Fruit fly (Drosophila melanogaster) whole organism, embryonic: ENCODE results near the gene Drsl1.
A peak's percentile ranks its signal among the peaks of the same experiment; 100 is the strongest.

Experiments
- Asciz ChIP-seq: fragments of 200-800 bp; sonication (Bioruptor generic); optimal IDR thresholded peaks from 2 replicates; lab custom pipeline; 2017; ENCODE audit warnings: missing biosample characterization, mild to moderate bottlenecking, missing genetic modification characterization, missing genetic modification reagents
- BtbVII ChIP-seq: fragments of 200-800 bp; sonication (Bioruptor generic); optimal IDR thresholded peaks from 3 replicates; lab custom pipeline; 2017; ENCODE audit warnings: missing biosample characterization, mild to moderate bottlenecking, missing genetic modification characterization
- Bteb2 ChIP-seq: fragments of 200-800 bp; sonication (Bioruptor generic); optimal IDR thresholded peaks from 2 replicates; lab custom pipeline; 2016; ENCODE audit warnings: missing biosample characterization, missing genetic modification characterization
- CG10979 ChIP-seq: fragments of 200-800 bp; sonication (Bioruptor generic); optimal IDR thresholded peaks from 2 replicates; lab custom pipeline; 2018; ENCODE audit warnings: missing biosample characterization, mild to moderate bottlenecking, missing genetic modification characterization, moderate library complexity
- CG11093 ChIP-seq: fragments of 200-800 bp; sonication (Bioruptor generic); IDR thresholded peaks from 3 replicates; pipeline ENCODE4 v1.3.6; 2022; ENCODE audit warnings: missing biosample characterization, missing genetic modification characterization
- CG11398 ChIP-seq: fragments of 200-800 bp; sonication (Bioruptor generic); optimal IDR thresholded peaks from 2 replicates; lab custom pipeline; 2016; ENCODE audit warnings: missing biosample characterization, missing genetic modification characterization
- CG12155 ChIP-seq: fragments of 200-800 bp; sonication (Bioruptor generic); optimal IDR thresholded peaks from 3 replicates; lab custom pipeline; 2016; ENCODE audit warnings: missing biosample characterization, missing genetic modification characterization
- CG12659 ChIP-seq: fragments of 200-800 bp; sonication (Bioruptor generic); optimal IDR thresholded peaks from 3 replicates; lab custom pipeline; 2017; ENCODE audit warnings: mild to moderate bottlenecking, missing biosample characterization, missing genetic modification reagents, missing genetic modification characterization
- CG13894 ChIP-seq: fragments of 200-800 bp; sonication (Bioruptor generic); optimal IDR thresholded peaks from 3 replicates; lab custom pipeline; 2018; ENCODE audit warnings: missing biosample characterization, mild to moderate bottlenecking, missing genetic modification characterization, moderate library complexity
- CG1602 ChIP-seq: fragments of 200-800 bp; sonication (Bioruptor generic); optimal IDR thresholded peaks from 3 replicates; lab custom pipeline; 2016; ENCODE audit warnings: missing biosample characterization, missing genetic modification characterization
- CG17385 ChIP-seq: fragments of 200-800 bp; sonication (Bioruptor generic); optimal IDR thresholded peaks from 3 replicates; lab custom pipeline; 2018; ENCODE audit warnings: missing biosample characterization, mild to moderate bottlenecking, missing genetic modification characterization
- CG2199 ChIP-seq: fragments of 200-800 bp; sonication (Bioruptor generic); IDR thresholded peaks from 3 replicates; pipeline ENCODE4 v1.3.6; 2022; ENCODE audit warnings: missing biosample characterization, missing genetic modification characterization
- CG30403 ChIP-seq: fragments of 200-800 bp; sonication (Bioruptor generic); optimal IDR thresholded peaks from 3 replicates; lab custom pipeline; 2016; ENCODE audit warnings: missing biosample characterization, missing genetic modification characterization
- CG3065 ChIP-seq: fragments of 200-800 bp; sonication (Bioruptor generic); optimal IDR thresholded peaks from 2 replicates; lab custom pipeline; 2016; ENCODE audit warnings: missing biosample characterization, missing genetic modification characterization
- CG32772 ChIP-seq: fragments of 200-800 bp; sonication (Bioruptor generic); IDR thresholded peaks from 2 replicates; pipeline ENCODE4 v1.3.6; 2022; ENCODE audit warnings: missing biosample characterization, missing genetic modification characterization
- CG4424 ChIP-seq: fragments of 200-800 bp; sonication (Bioruptor generic); optimal IDR thresholded peaks from 3 replicates; lab custom pipeline; 2016; ENCODE audit warnings: missing biosample characterization, missing genetic modification characterization
- CG4730 ChIP-seq: fragments of 200-800 bp; sonication (Bioruptor generic); IDR thresholded peaks from 2 replicates; pipeline ENCODE4 v1.3.6; 2022; ENCODE audit warnings: missing biosample characterization, missing genetic modification characterization
- CG6689 ChIP-seq: fragments of 200-800 bp; sonication (Bioruptor generic); IDR thresholded peaks from 2 replicates; pipeline ENCODE4 v1.3.6; 2022; ENCODE audit warnings: missing biosample characterization, missing genetic modification characterization
- CG6791 ChIP-seq: fragments of 200-800 bp; sonication (Bioruptor generic); IDR thresholded peaks from 3 replicates; pipeline ENCODE4 v1.3.6; 2022; ENCODE audit warnings: missing biosample characterization, missing genetic modification characterization; ENCODE audit not compliant: partially characterized antibody
- CG8924 ChIP-seq: fragments of 200-800 bp; optimal IDR thresholded peaks from 3 replicates; lab custom pipeline; 2019; ENCODE audit warnings: missing biosample characterization, mild to moderate bottlenecking, missing genetic modification characterization, moderate library complexity
- CTCF ChIP-seq: fragments of 200-800 bp; sonication (Bioruptor generic); optimal IDR thresholded peaks from 2 replicates; lab custom pipeline; 2017; ENCODE audit warnings: missing biosample characterization, mild to moderate bottlenecking, missing genetic modification characterization, moderate library complexity
- ERR ChIP-seq: fragments of 200-800 bp; sonication (Bioruptor generic); optimal IDR thresholded peaks from 2 replicates; lab custom pipeline; 2016; ENCODE audit warnings: missing biosample characterization, missing genetic modification characterization
- MBD-R2 ChIP-seq: fragments of 200-800 bp; sonication (Bioruptor generic); IDR thresholded peaks from 2 replicates; pipeline ENCODE4 v1.3.6; 2022; ENCODE audit warnings: missing biosample characterization, missing genetic modification characterization
- Med ChIP-seq: fragments of 200-800 bp; sonication (Bioruptor generic); peaks from one replicate; lab custom pipeline; 2016; ENCODE audit warnings: missing biosample characterization, missing genetic modification characterization, mild to moderate bottlenecking, inconsistent platforms, moderate library complexity
- NFAT ChIP-seq: fragments of 200-800 bp; sonication (Bioruptor generic); IDR thresholded peaks from 2 replicates; pipeline ENCODE4 v1.3.6; 2022; ENCODE audit warnings: missing biosample characterization, missing genetic modification characterization
- Six4 ChIP-seq: fragments of 200-800 bp; sonication (Bioruptor generic); optimal IDR thresholded peaks from 2 replicates; lab custom pipeline; 2016; ENCODE audit warnings: missing biosample characterization, missing genetic modification characterization
- Spps ChIP-seq: fragments of 200-800 bp; sonication (Bioruptor generic); optimal IDR thresholded peaks from 2 replicates; lab custom pipeline; 2018; ENCODE audit warnings: missing biosample characterization, mild to moderate bottlenecking, missing genetic modification characterization
- Ssrp ChIP-seq: fragments of 200-800 bp; sonication (Bioruptor generic); optimal IDR thresholded peaks from 2 replicates; lab custom pipeline; 2018; ENCODE audit warnings: missing biosample characterization, mild to moderate bottlenecking, missing genetic modification characterization, moderate library complexity
- TFAM ChIP-seq: fragments of 200-800 bp; sonication (Bioruptor generic); optimal IDR thresholded peaks from 2 replicates; lab custom pipeline; 2017; ENCODE audit warnings: missing biosample characterization, missing genetic modification characterization, inconsistent platforms
- Usf ChIP-seq: fragments of 200-800 bp; sonication (Bioruptor generic); optimal IDR thresholded peaks from 2 replicates; lab custom pipeline; 2017; ENCODE audit warnings: missing genotype, missing biosample characterization, missing genetic modification characterization
- Xrp1 ChIP-seq: fragments of 200-800 bp; sonication (Bioruptor generic); IDR thresholded peaks from 2 replicates; pipeline ENCODE4 v1.3.6; 2022; ENCODE audit warnings: missing biosample characterization, missing genetic modification characterization
- cg ChIP-seq: fragments of 200-800 bp; sonication (Bioruptor generic); optimal IDR thresholded peaks from 3 replicates; lab custom pipeline; 2019; ENCODE audit warnings: missing biosample characterization, mild to moderate bottlenecking, missing genetic modification characterization, moderate library complexity
- chinmo ChIP-seq: fragments of 200-800 bp; sonication (Bioruptor generic); IDR thresholded peaks from 4 replicates; pipeline ENCODE4 v1.3.6; 2022; ENCODE audit warnings: missing biosample characterization, missing genetic modification characterization; ENCODE audit not compliant: partially characterized antibody
- dpn ChIP-seq, 2 experiments: fragments of 200-800 bp; sonication (Bioruptor generic); optimal IDR thresholded peaks; 3 replicates each; lab custom pipeline; 2016; ENCODE audit warnings: missing biosample characterization in 2 of 2, missing genetic modification characterization in 2 of 2
- dysf ChIP-seq: fragments of 200-800 bp; sonication (Bioruptor generic); IDR thresholded peaks from 3 replicates; pipeline ENCODE4 v1.3.6; 2022; ENCODE audit warnings: missing biosample characterization, missing genetic modification characterization
- fd102C ChIP-seq: fragments of 200-800 bp; sonication (Bioruptor generic); optimal IDR thresholded peaks from 2 replicates; lab custom pipeline; 2018; ENCODE audit warnings: missing biosample characterization, mild to moderate bottlenecking, missing genetic modification characterization, moderate library complexity
- ftz-f1 ChIP-seq: fragments of 200-800 bp; sonication (Bioruptor generic); optimal IDR thresholded peaks from 2 replicates; lab custom pipeline; 2016; ENCODE audit warnings: missing biosample characterization, missing genetic modification characterization
- gem ChIP-seq: fragments of 200-800 bp; sonication (Bioruptor generic); optimal IDR thresholded peaks from 2 replicates; lab custom pipeline; 2019; ENCODE audit warnings: missing biosample characterization, mild to moderate bottlenecking, missing genetic modification characterization, moderate library complexity
- ind ChIP-seq: fragments of 200-800 bp; sonication (Bioruptor generic); optimal IDR thresholded peaks from 3 replicates; lab custom pipeline; 2016; ENCODE audit warnings: missing biosample characterization, missing genetic modification characterization
- kay ChIP-seq: fragments of 200-800 bp; sonication (Bioruptor generic); optimal IDR thresholded peaks from 2 replicates; lab custom pipeline; 2016; ENCODE audit warnings: missing biosample characterization, missing genetic modification characterization
- lab ChIP-seq: fragments of 200-800 bp; sonication (Bioruptor generic); optimal IDR thresholded peaks from 3 replicates; lab custom pipeline; 2017; ENCODE audit warnings: missing biosample characterization, missing genetic modification characterization, mild to moderate bottlenecking, moderate library complexity, missing genetic modification reagents
- lola ChIP-seq, 3 experiments: fragments of >200 bp in 2 of 3; fragments of 200-800 bp in 1 of 3; sonication (Bioruptor generic) in 1 of 3; optimal IDR thresholded peaks; 2 replicates each; lab custom pipeline; 2017 to 2019; ENCODE audit warnings: missing biosample characterization in 3 of 3, missing genetic modification characterization in 3 of 3, mild to moderate bottlenecking in 1 of 3, moderate library complexity in 1 of 3
- lov ChIP-seq, 2 experiments: fragments of 200-800 bp in 1 of 2; fragments of >200 bp in 1 of 2; sonication (Bioruptor generic) in 1 of 2; IDR thresholded peaks in 1 of 2; optimal IDR thresholded peaks in 1 of 2; 2 replicates in 1 of 2; 3 replicates in 1 of 2; pipeline versions ENCODE4 v1.3.6 to Lab custom; 2017 to 2022; ENCODE audit warnings: missing biosample characterization in 1 of 2, missing genetic modification characterization in 1 of 2
- nau ChIP-seq: fragments of 200-800 bp; sonication (Bioruptor generic); optimal IDR thresholded peaks from 3 replicates; lab custom pipeline; 2017; ENCODE audit warnings: missing biosample characterization, mild to moderate bottlenecking, missing genetic modification characterization, missing genetic modification reagents
- run ChIP-seq: fragments of 200-800 bp; sonication (Bioruptor generic); optimal IDR thresholded peaks from 3 replicates; lab custom pipeline; 2018; ENCODE audit warnings: missing biosample characterization, mild to moderate bottlenecking, missing genetic modification characterization
- sqz ChIP-seq: fragments of 200-800 bp; sonication (Bioruptor generic); optimal IDR thresholded peaks from 3 replicates; lab custom pipeline; 2018; ENCODE audit warnings: missing biosample characterization, mild to moderate bottlenecking, missing genetic modification characterization
- vvl ChIP-seq: fragments of 200-800 bp; sonication (Bioruptor generic); IDR thresholded peaks from 2 replicates; pipeline ENCODE4 v1.3.6; 2022; ENCODE audit warnings: missing biosample characterization, missing genetic modification characterization
- zfh1 ChIP-seq: fragments of 200-800 bp; sonication (Bioruptor generic); IDR thresholded peaks from 3 replicates; pipeline ENCODE4 v1.3.6; 2022; ENCODE audit warnings: missing biosample characterization, missing genetic modification characterization

Gene Drsl1

dm6 chr3L:3384596-3385436 is 49.2 kb upstream of the Drsl1 start (continued):
- 0 out of 3 replicates have a peak, but pooled peaks have one; percentile 38 for TF ChIP-seq CG2199 (GFP tag; lab: Robert Waterston, UW)
- TF ChIP-seq gem (tag; lab: Kevin White, UChicago) = peak; percentile 64
- TF ChIP-seq CG4424 (GFP tag; lab: Kevin White, UChicago) = peak; percentile 59
- TF ChIP-seq nau (GFP tag; lab: Kevin White, UChicago) = peak; percentile 2
- peak; percentile 66 for TF ChIP-seq CG10979
- peak; percentile 14 for TF ChIP-seq CG12155 (GFP tag; lab: Kevin White, UChicago)
- TF ChIP-seq BtbVII (GFP tag; lab: Kevin White, UChicago) = peak; percentile 49
- TF ChIP-seq CG6791 (GFP tag; lab: Robert Waterston, UW) = 0 out of 3 replicates have a peak, but pooled peaks have one; percentile 18
- peak; percentile 70; the same call in 1 of the 4 replicates for TF ChIP-seq chinmo
- TF ChIP-seq Asciz (GFP tag; lab: Kevin White, UChicago) = peak; percentile 29
- TF ChIP-seq CG30403 (GFP tag; lab: Kevin White, UChicago) = peak; percentile 50
- TF ChIP-seq CG6689 (GFP tag; lab: Robert Waterston, UW) = 0 out of 2 replicates have a peak, but pooled peaks have one; percentile 23
- TF ChIP-seq ERR (GFP tag; lab: Kevin White, UChicago) = no peak
- no peak; the same call in 1 of the 2 replicates for TF ChIP-seq MBD-R2 (GFP tag; lab: Robert Waterston, UW)
- TF ChIP-seq dpn (GFP tag; optimal IDR thresholded peaks at IDR 0.05; lab: Kevin White, UChicago) = peak in 1 of 2 experiments; percentile 15
- no peak for TF ChIP-seq CG4730 (GFP tag; lab: Robert Waterston, UW)
- TF ChIP-seq dysf = peak; percentile 43; the same call in 2 of the 3 replicates
- TF ChIP-seq CG13894 (tag; lab: Kevin White, UChicago) = no peak
- TF ChIP-seq zfh1 (GFP tag; lab: Robert Waterston, UW) = peak; percentile 59; the same call in 2 of the 3 replicates
- TF ChIP-seq lab (GFP tag; lab: Kevin White, UChicago) = no peak
- TF ChIP-seq Spps (tag; lab: Kevin White, UChicago) = peak; percentile 18
- no peak for TF ChIP-seq CG3065 (GFP tag; lab: Kevin White, UChicago)
- TF ChIP-seq CG8924 (tag; lab: Kevin White, UChicago) = peak; percentile 45
- peak; percentile 43 for TF ChIP-seq Med (GFP tag; lab: Kevin White, UChicago)
- TF ChIP-seq CG12659 (GFP tag; lab: Kevin White, UChicago) = peak; percentile 43
- TF ChIP-seq run (tag; lab: Kevin White, UChicago) = no peak
- peak; percentile 35 for TF ChIP-seq ind (GFP tag; lab: Kevin White, UChicago)
- no peak for TF ChIP-seq CG11398 (GFP tag; lab: Kevin White, UChicago)
- no peak for TF ChIP-seq Bteb2 (GFP tag; lab: Kevin White, UChicago)
- 0 out of 2 replicates have a peak, but pooled peaks have one; percentile 39 for TF ChIP-seq CG32772 (GFP tag; lab: Robert Waterston, UW)
- no peak for TF ChIP-seq fd102C (GFP tag; lab: Kevin White, UChicago)
- no peak for TF ChIP-seq CTCF
- peak; percentile 25 for TF ChIP-seq CG17385 (GFP tag; lab: Kevin White, UChicago)
- peak; percentile 3 for TF ChIP-seq kay
- TF ChIP-seq lov (optimal IDR thresholded peaks at IDR 0.05; lab: Kevin White, UChicago) = no peak
- no peak for TF ChIP-seq lov (GFP tag; IDR thresholded peaks at IDR 0.05; lab: Robert Waterston, UW)
- TF ChIP-seq Six4 (GFP tag; lab: Kevin White, UChicago) = peak; percentile 49
- no peak for TF ChIP-seq ftz-f1 (GFP tag; lab: Kevin White, UChicago)
- TF ChIP-seq CG1602 (GFP tag; lab: Kevin White, UChicago) = peak; percentile 50
- TF ChIP-seq NFAT (GFP tag; lab: Robert Waterston, UW) = peak; percentile 52; the same call in 1 of the 2 replicates
- TF ChIP-seq Xrp1 = peak; percentile 39; the same call in 1 of the 2 replicates
- peak; percentile 44 for TF ChIP-seq cg
- TF ChIP-seq sqz (GFP tag; lab: Kevin White, UChicago) = peak; percentile 38
- TF ChIP-seq lola (GFP tag; optimal IDR thresholded peaks at IDR 0.05; lab: Kevin White, UChicago) = peak in 1 of 3 experiments; percentile 81
- peak; percentile 33 for TF ChIP-seq Usf (GFP tag; lab: Kevin White, UChicago)
- TF ChIP-seq Ssrp (tag; lab: Kevin White, UChicago) = peak; percentile 67
- peak; percentile 58; the same call in 1 of the 2 replicates for TF ChIP-seq vvl
- TF ChIP-seq TFAM (GFP tag; lab: Kevin White, UChicago) = no peak
- TF ChIP-seq CG11093 (GFP tag; lab: Robert Waterston, UW) = peak; percentile 52; the same call in 1 of the 3 replicates
